Fruit fly (Drosophila melanogaster) whole organism, wandering third instar larva: ENCODE data around the gene CG3618.

Source experiments
- Abd-B ChIP-seq: fragments of >200 bp; optimal IDR thresholded peaks from 2 replicates; lab custom pipeline; 2017; ENCODE audit warnings: missing biosample characterization, missing genetic modification characterization
- CG32264 ChIP-seq: fragments of 200-800 bp; sonication (Bioruptor generic); optimal IDR thresholded peaks from 2 replicates; lab custom pipeline; 2016; ENCODE audit warnings: missing biosample characterization, missing genetic modification characterization
- CG9705 ChIP-seq: fragments of 200-800 bp; sonication (Bioruptor generic); optimal IDR thresholded peaks from 2 replicates; lab custom pipeline; 2018; ENCODE audit warnings: missing biosample characterization, mild to moderate bottlenecking, missing genetic modification characterization
- CrebA ChIP-seq: fragments of 200-800 bp; sonication (Bioruptor generic); optimal IDR thresholded peaks from 2 replicates; lab custom pipeline; 2016; ENCODE audit warnings: missing biosample characterization, mild to moderate bottlenecking, missing genetic modification characterization, borderline replicate concordance
- Dfd ChIP-seq: fragments of >200 bp; optimal IDR thresholded peaks from 2 replicates; lab custom pipeline; 2017; ENCODE audit warnings: missing biosample characterization, missing genetic modification characterization
- Dif ChIP-seq: fragments of 200-275, 200-300 bp; sonication (Bioruptor generic); optimal IDR thresholded peaks from 2 replicates; lab custom pipeline; 2018; ENCODE audit warnings: missing biosample characterization, missing genetic modification characterization; ENCODE audit not compliant: partially characterized antibody
- GATAd ChIP-seq: sonication (Bioruptor generic); optimal IDR thresholded peaks from 2 replicates; lab custom pipeline; 2016; ENCODE audit warnings: missing biosample characterization, missing genetic modification characterization
- HLH106 ChIP-seq: fragments of 200-800 bp; optimal IDR thresholded peaks from 3 replicates; lab custom pipeline; 2019; ENCODE audit warnings: missing biosample characterization, mild to moderate bottlenecking, missing genetic modification characterization, moderate library complexity
- Hnf4 ChIP-seq: fragments of 200-800 bp; sonication (Bioruptor generic); optimal IDR thresholded peaks from 2 replicates; lab custom pipeline; 2016; ENCODE audit warnings: missing biosample characterization, mild to moderate bottlenecking, missing genetic modification characterization
- Hr78 ChIP-seq: fragments of >200 bp; optimal IDR thresholded peaks from 2 replicates; lab custom pipeline; 2017; ENCODE audit warnings: missing biosample characterization, missing genetic modification characterization
- Hr83 ChIP-seq: fragments of 200-300 bp; sonication (Bioruptor generic); optimal IDR thresholded peaks from 2 replicates; lab custom pipeline; 2016; ENCODE audit warnings: missing biosample characterization, mild to moderate bottlenecking, missing genetic modification characterization, moderate library complexity; ENCODE audit not compliant: poor library complexity, severe bottlenecking
- Jra ChIP-seq: sonication (Bioruptor generic); optimal IDR thresholded peaks from 2 replicates; lab custom pipeline; 2016; ENCODE audit warnings: missing biosample characterization, missing genetic modification characterization
- Mio ChIP-seq: sonication (Bioruptor generic); optimal IDR thresholded peaks from 2 replicates; lab custom pipeline; 2016; ENCODE audit warnings: missing biosample characterization, missing genetic modification characterization
- Myc ChIP-seq: fragments of >200 bp; optimal IDR thresholded peaks from 2 replicates; lab custom pipeline; 2017
- N ChIP-seq: fragments of >200 bp; optimal IDR thresholded peaks from 2 replicates; lab custom pipeline; 2018; ENCODE audit warnings: missing biosample characterization, missing external identifiers, missing genetic modification characterization
- OdsH ChIP-seq: fragments of 200-800 bp; sonication (Bioruptor generic); optimal IDR thresholded peaks from 2 replicates; lab custom pipeline; 2016; ENCODE audit warnings: missing biosample characterization, mild to moderate bottlenecking, missing genetic modification characterization
- Rel ChIP-seq, 2 experiments: fragments of 200-800 bp; sonication (Bioruptor generic) in 1 of 2; optimal IDR thresholded peaks; 2 replicates in 1 of 2; 3 replicates in 1 of 2; lab custom pipeline; 2016 to 2019; ENCODE audit warnings: mild to moderate bottlenecking in 2 of 2, missing biosample characterization in 2 of 2, missing genetic modification characterization in 2 of 2, moderate library complexity in 1 of 2
- Sp1 ChIP-seq: fragments of 200-800 bp; sonication (Bioruptor generic); optimal IDR thresholded peaks from 3 replicates; lab custom pipeline; 2019; ENCODE audit warnings: missing biosample characterization, mild to moderate bottlenecking, missing genetic modification characterization, moderate library complexity
- Vsx2 ChIP-seq: fragments of 200-300, 225-300 bp; sonication (Bioruptor generic); optimal IDR thresholded peaks from 2 replicates; lab custom pipeline; 2018; ENCODE audit warnings: missing biosample characterization, missing genetic modification characterization; ENCODE audit not compliant: partially characterized antibody
- br ChIP-seq: fragments of 200-800 bp; sonication (Bioruptor generic); optimal IDR thresholded peaks from 2 replicates; lab custom pipeline; 2016; ENCODE audit warnings: missing biosample characterization, missing genetic modification characterization
- brk ChIP-seq: fragments of 200-800 bp; sonication (Bioruptor generic); optimal IDR thresholded peaks from 2 replicates; lab custom pipeline; 2016; ENCODE audit warnings: missing biosample characterization, mild to moderate bottlenecking, missing genetic modification characterization
- dl ChIP-seq, 2 experiments: fragments of 175-275, 200-275 bp in 1 of 2; fragments of 200-275 bp in 1 of 2; sonication (Bioruptor generic); optimal IDR thresholded peaks; lab custom pipeline; 2018; ENCODE audit warnings: mild to moderate bottlenecking in 2 of 2, missing biosample characterization in 2 of 2, missing genetic modification characterization in 2 of 2, moderate library complexity in 2 of 2; ENCODE audit not compliant: partially characterized antibody in 2 of 2, insufficient read depth in 1 of 2
- dmrt93B ChIP-seq: fragments of 200-800 bp; sonication (Bioruptor generic); optimal IDR thresholded peaks from 2 replicates; lab custom pipeline; 2018; ENCODE audit warnings: missing biosample characterization, mild to moderate bottlenecking, missing genetic modification characterization
- dsf ChIP-seq: sonication (Bioruptor generic); optimal IDR thresholded peaks from 2 replicates; lab custom pipeline; 2016; ENCODE audit warnings: missing biosample characterization, missing genetic modification characterization, borderline replicate concordance
- ey ChIP-seq: fragments of 200-800 bp; sonication (Bioruptor generic); optimal IDR thresholded peaks from 2 replicates; lab custom pipeline; 2016; ENCODE audit warnings: missing biosample characterization, missing genetic modification characterization
- foxo ChIP-seq, 2 experiments: fragments of 200-800 bp; sonication (Bioruptor generic); optimal IDR thresholded peaks; 2 replicates in 1 of 2; 3 replicates in 1 of 2; lab custom pipeline; 2016 to 2017; ENCODE audit warnings: missing biosample characterization in 2 of 2, missing genetic modification characterization in 2 of 2
- fru ChIP-seq: fragments of 200-800 bp; sonication (Bioruptor generic); optimal IDR thresholded peaks from 3 replicates; lab custom pipeline; 2016; ENCODE audit warnings: missing biosample characterization, mild to moderate bottlenecking, missing genetic modification characterization
- h ChIP-seq: fragments of 200-800 bp; sonication (Bioruptor generic); optimal IDR thresholded peaks from 3 replicates; lab custom pipeline; 2016; ENCODE audit warnings: missing biosample characterization, mild to moderate bottlenecking, missing genetic modification characterization
- jim ChIP-seq: fragments of 175-275, 200-325 bp; sonication (Bioruptor generic); optimal IDR thresholded peaks from 2 replicates; lab custom pipeline; 2016; ENCODE audit warnings: missing biosample characterization, mild to moderate bottlenecking, missing genetic modification characterization
- lola ChIP-seq: fragments of >200 bp; optimal IDR thresholded peaks from 2 replicates; lab custom pipeline; 2017; ENCODE audit warnings: missing biosample characterization, missing genetic modification characterization
- pan ChIP-seq: fragments of >200 bp; optimal IDR thresholded peaks from 2 replicates; lab custom pipeline; 2017
- psq ChIP-seq: fragments of 200-800 bp; sonication (Bioruptor generic); optimal IDR thresholded peaks from 3 replicates; lab custom pipeline; 2017; ENCODE audit warnings: missing biosample characterization, mild to moderate bottlenecking, missing genetic modification characterization, moderate library complexity
- rgr ChIP-seq: fragments of 200-800 bp; sonication (Bioruptor generic); optimal IDR thresholded peaks from 3 replicates; lab custom pipeline; 2016; ENCODE audit warnings: missing biosample characterization, mild to moderate bottlenecking, missing genetic modification characterization
- sage ChIP-seq: fragments of 200-800 bp; sonication (Bioruptor generic); optimal IDR thresholded peaks from 2 replicates; lab custom pipeline; 2016; ENCODE audit warnings: missing biosample characterization, mild to moderate bottlenecking, missing genetic modification characterization
- sv ChIP-seq: fragments of 200-800 bp; sonication (Bioruptor generic); optimal IDR thresholded peaks from 3 replicates; lab custom pipeline; 2016; ENCODE audit warnings: missing biosample characterization, missing genetic modification characterization
- tai ChIP-seq: sonication (Bioruptor generic); optimal IDR thresholded peaks from 2 replicates; lab custom pipeline; 2016; ENCODE audit warnings: missing biosample characterization, missing genetic modification characterization
- usp ChIP-seq: fragments of >200 bp; optimal IDR thresholded peaks from 2 replicates; lab custom pipeline; 2017; ENCODE audit warnings: missing biosample characterization, missing genetic modification characterization
- woc ChIP-seq: sonication (Bioruptor generic); optimal IDR thresholded peaks from 2 replicates; lab custom pipeline; 2016; ENCODE audit warnings: missing biosample characterization, mild to moderate bottlenecking, missing genetic modification characterization

CG3618 gene

DNA sequence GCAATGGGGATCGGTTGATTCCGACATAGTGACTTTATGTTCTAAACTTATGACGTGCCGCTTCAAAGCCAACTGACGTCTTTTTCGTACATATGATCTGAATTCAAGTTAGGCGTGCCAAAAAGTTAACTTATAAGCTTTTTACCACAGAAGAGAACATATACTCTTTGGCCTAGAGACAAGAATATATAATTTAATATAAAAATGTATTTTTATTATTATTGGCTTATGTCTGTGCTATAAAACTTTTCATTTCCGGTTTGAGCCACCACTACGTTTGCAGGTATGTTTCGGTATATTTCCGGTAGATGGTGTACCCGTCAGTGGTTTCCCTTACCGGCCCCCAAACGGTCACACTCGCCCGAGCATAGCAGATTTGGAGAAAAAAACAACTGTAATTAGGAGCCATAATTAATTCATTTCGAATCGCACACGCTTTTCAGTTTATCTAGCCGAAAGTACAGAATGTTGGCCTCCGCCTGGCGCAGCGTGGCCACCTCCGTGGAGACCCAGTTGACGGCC lies 17.5 kb downstream of the CG3618 start, which contains the start of the genes CG3698 and tzn:
Gene CG3698, minus strand, starts transcription at position 51 of the 522 bp plus-strand sequence.
Gene tzn, plus strand, starts transcription at position 321 of the 522 bp plus-strand sequence.
- no peak for TF ChIP-seq ey (GFP tag; lab: Kevin White, UChicago)
- TF ChIP-seq usp (GFP tag; lab: Kevin White, UChicago): no peak
- TF ChIP-seq Hr78 (GFP tag; lab: Kevin White, UChicago): no peak
- TF ChIP-seq Hnf4 (GFP tag; lab: Kevin White, UChicago): no peak
- no peak for TF ChIP-seq jim
- TF ChIP-seq foxo (GFP tag; optimal IDR thresholded peaks at IDR 0.05; lab: Kevin White, UChicago): no peak
- TF ChIP-seq fru (GFP tag; lab: Kevin White, UChicago): no peak
- TF ChIP-seq Dfd (GFP tag; lab: Kevin White, UChicago): no peak
- no peak for TF ChIP-seq Mio (GFP tag; lab: Kevin White, UChicago)
- TF ChIP-seq N (GFP tag; lab: Kevin White, UChicago): no peak
- TF ChIP-seq CG9705 (GFP tag; lab: Kevin White, UChicago): peak; percentile 95
- TF ChIP-seq psq: peak; percentile 70
- peak; percentile 97 for TF ChIP-seq dmrt93B
- peak; percentile 85 for TF ChIP-seq Sp1 (GFP tag; lab: Kevin White, UChicago)
- no peak for TF ChIP-seq sage
- no peak for TF ChIP-seq CG32264 (GFP tag; lab: Kevin White, UChicago)
- TF ChIP-seq rgr (GFP tag; lab: Kevin White, UChicago): peak; percentile 94
- TF ChIP-seq Jra (GFP tag; lab: Kevin White, UChicago): no peak
- no peak for TF ChIP-seq woc
- no peak for TF ChIP-seq dl (GFP tag; optimal IDR thresholded peaks at IDR 0.05; lab: Kevin White, UChicago; ENCODE audit: insufficient read depth in 1 of 2, partially characterized antibody in 2 of 2)
- no peak for TF ChIP-seq dsf (GFP tag; lab: Kevin White, UChicago)
- no peak for TF ChIP-seq Vsx2 (GFP tag; lab: Kevin White, UChicago)
- no peak for TF ChIP-seq br (GFP tag; lab: Kevin White, UChicago)
- TF ChIP-seq sv (GFP tag; lab: Kevin White, UChicago): peak; percentile 78
- no peak for TF ChIP-seq Abd-B (GFP tag; lab: Kevin White, UChicago)
- peak; percentile 95 for TF ChIP-seq Hr83
- TF ChIP-seq h: no peak
- no peak for TF ChIP-seq lola
- TF ChIP-seq GATAd (GFP tag; lab: Kevin White, UChicago): no peak
- TF ChIP-seq CrebA (GFP tag; lab: Kevin White, UChicago): no peak
- peak; percentile 43 for TF ChIP-seq Myc (lab: Kevin White, UChicago)
- no peak for TF ChIP-seq brk (GFP tag; lab: Kevin White, UChicago)
- TF ChIP-seq tai (GFP tag; lab: Kevin White, UChicago): no peak
- peak; percentile 85 for TF ChIP-seq HLH106
- peak; percentile 83 for TF ChIP-seq OdsH (GFP tag; lab: Kevin White, UChicago)
- peak; percentile 17 for TF ChIP-seq Rel (GFP tag; optimal IDR thresholded peaks at IDR 0.05; lab: Kevin White, UChicago)
- TF ChIP-seq Rel (tag; optimal IDR thresholded peaks at IDR 0.05; lab: Kevin White, UChicago): peak; percentile 85
- no peak for TF ChIP-seq pan (lab: Kevin White, UChicago)
- no peak for TF ChIP-seq Dif (GFP tag; lab: Kevin White, UChicago)

DNA sequence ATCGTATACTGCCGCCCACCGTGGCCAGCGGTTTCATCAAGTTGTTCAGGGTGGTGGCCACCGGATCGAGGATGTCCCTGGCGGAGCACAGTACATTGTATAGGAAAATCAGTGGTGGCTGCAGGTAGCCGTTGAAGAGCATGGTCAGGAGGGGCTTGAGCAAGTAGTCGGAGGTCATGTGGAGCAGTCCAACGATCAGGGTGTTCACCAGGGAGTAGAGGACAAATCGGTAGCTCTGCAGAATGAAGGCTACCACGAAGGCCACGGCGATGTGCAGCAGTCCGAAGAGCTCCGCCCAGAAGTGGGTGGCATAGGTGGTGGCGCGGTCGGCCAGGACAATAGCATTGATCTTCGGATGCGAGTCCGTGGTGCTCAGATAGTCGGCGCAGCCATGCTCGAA lies 18.5 kb downstream of the CG3618 start:
- TF ChIP-seq CG9705 (GFP tag; lab: Kevin White, UChicago): no peak
- no peak for TF ChIP-seq OdsH (GFP tag; lab: Kevin White, UChicago)
- no peak for TF ChIP-seq Hr83
- no peak for TF ChIP-seq Sp1 (GFP tag; lab: Kevin White, UChicago)
- TF ChIP-seq jim: no peak
- TF ChIP-seq lola: no peak
- TF ChIP-seq Dfd (GFP tag; lab: Kevin White, UChicago): no peak
- TF ChIP-seq Hr78 (GFP tag; lab: Kevin White, UChicago): no peak
- TF ChIP-seq tai (GFP tag; lab: Kevin White, UChicago): no peak
- TF ChIP-seq Dif (GFP tag; lab: Kevin White, UChicago): no peak
- TF ChIP-seq CrebA (GFP tag; lab: Kevin White, UChicago): no peak
- no peak for TF ChIP-seq sv (GFP tag; lab: Kevin White, UChicago)
- no peak for TF ChIP-seq dsf (GFP tag; lab: Kevin White, UChicago)
- no peak for TF ChIP-seq usp (GFP tag; lab: Kevin White, UChicago)
- TF ChIP-seq Mio (GFP tag; lab: Kevin White, UChicago): no peak
